Fruit fly (Drosophila melanogaster): Measurements from ENCODE around the gene GCS2beta.

DNA sequence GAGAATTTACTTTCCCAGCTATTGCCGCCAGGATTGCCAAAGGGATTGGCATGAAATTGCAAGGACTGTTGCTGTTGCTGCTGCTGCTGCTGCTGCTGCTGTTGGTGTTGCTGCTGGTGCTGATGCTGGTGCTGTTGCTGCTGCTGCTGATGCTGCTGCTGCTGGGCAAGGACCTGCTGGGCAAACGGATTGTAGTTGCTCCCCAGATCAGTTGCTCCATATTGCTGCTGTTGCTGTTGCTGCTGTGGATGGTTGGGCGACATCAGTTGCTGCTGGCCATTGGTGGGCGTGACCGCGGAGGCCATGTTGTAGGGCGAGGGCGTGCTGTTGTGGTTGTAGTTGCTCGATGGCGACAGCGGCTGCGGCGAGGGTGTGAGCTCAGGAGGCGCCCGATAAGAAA lies 46.5 kb downstream of the GCS2beta start:
- no peak for TF ChIP-seq CG1620 (GFP tag; optimal IDR thresholded peaks at IDR 0.05)
- no peak for TF ChIP-seq ovo (GFP tag; optimal IDR thresholded peaks at IDR 0.05)
- TF ChIP-seq CG33017 (tag; optimal IDR thresholded peaks at IDR 0.05): no peak
- no peak for TF ChIP-seq cnc (optimal IDR thresholded peaks at IDR 0.05)

Measured in whole organism, adult.